Worm (Caenorhabditis elegans) whole organism, L3 larva: ENCODE data around the gene mlk-1.

Experiments used
- elt-1 ChIP-seq: fragments of 150-350 bp; optimal IDR thresholded peaks from 2 replicates; lab custom pipeline; 2014; ENCODE audit warnings: missing biosample characterization, missing genetic modification characterization
- nfya-1 ChIP-seq: sonication (generic microtip); optimal IDR thresholded peaks from 2 replicates; lab custom pipeline; 2017; ENCODE audit warnings: missing genetic modification characterization, mild to moderate bottlenecking, missing compliant biosample characterization, antibody characterized with exemption, moderate library complexity; ENCODE audit not compliant: insufficient read depth
- nhr-28 ChIP-seq: fragments of 150-350 bp; optimal IDR thresholded peaks from 2 replicates; lab custom pipeline; 2014; ENCODE audit warnings: missing biosample characterization, missing genetic modification characterization
- nhr-77 ChIP-seq: fragments of 150-350 bp; optimal IDR thresholded peaks from 2 replicates; lab custom pipeline; 2014; ENCODE audit warnings: missing biosample characterization, missing genetic modification characterization
- skn-1 ChIP-seq: fragments of 150-350 bp; optimal IDR thresholded peaks from 2 replicates; lab custom pipeline; 2014; ENCODE audit warnings: missing biosample characterization, missing genetic modification characterization
- snpc-4 ChIP-seq: fragments of 150-350 bp; optimal IDR thresholded peaks from 2 replicates; lab custom pipeline; 2014; ENCODE audit warnings: missing biosample characterization, missing genetic modification characterization
- ztf-11 ChIP-seq: fragments of 150-350 bp; optimal IDR thresholded peaks from 2 replicates; lab custom pipeline; 2014; ENCODE audit warnings: missing biosample characterization, missing genetic modification characterization

ce11 chrV:5046103-5046502 is 18.5 kb downstream of the mlk-1 start, which contains the start of gene exc-14:
- TF ChIP-seq elt-1 (tag; lab: Kevin White, UChicago) (no peak), nfya-1 (no peak), nhr-28 (tag; lab: Kevin White, UChicago) (no peak), ztf-11 (tag; lab: Kevin White, UChicago) (no peak), skn-1 (tag; lab: Kevin White, UChicago) (no peak), nhr-77 (tag; lab: Kevin White, UChicago) (no peak), snpc-4 (no peak)
